Worm (Caenorhabditis elegans) whole organism, L2 larva: ENCODE data around the gene Y75B8A.34.

ENCODE experiments used
- R02D3.7 ChIP-seq: fragments of 150-350 bp; optimal IDR thresholded peaks from 2 replicates; lab custom pipeline; 2014; ENCODE audit warnings: missing biosample characterization, missing genetic modification characterization
- alr-1 ChIP-seq: fragments of 150-350 bp; optimal IDR thresholded peaks from 2 replicates; lab custom pipeline; 2014; ENCODE audit warnings: missing biosample characterization, missing genetic modification characterization
- ama-1 ChIP-seq: fragments of 150-350 bp; optimal IDR thresholded peaks from 2 replicates; lab custom pipeline; 2018; ENCODE audit warnings: inconsistent platforms
- egl-27 ChIP-seq: sonication (generic microtip); optimal IDR thresholded peaks from 3 replicates; lab custom pipeline; 2017; ENCODE audit warnings: missing biosample characterization, missing genetic modification reagents, missing genetic modification characterization
- lsy-2 ChIP-seq, 2 experiments: fragments of 150-350 bp in 1 of 2; sonication (generic microtip) in 1 of 2; optimal IDR thresholded peaks; 2 replicates each; lab custom pipeline; 2014 to 2017; ENCODE audit warnings: missing biosample characterization in 2 of 2, missing genetic modification characterization in 2 of 2
- nhr-11 ChIP-seq: fragments of 150-350 bp; optimal IDR thresholded peaks from 2 replicates; lab custom pipeline; 2014; ENCODE audit warnings: missing biosample characterization, missing genetic modification characterization
- nhr-12 ChIP-seq: fragments of 150-350 bp; optimal IDR thresholded peaks from 2 replicates; lab custom pipeline; 2014; ENCODE audit warnings: missing biosample characterization, missing genetic modification characterization
- nhr-23 ChIP-seq: fragments of 150-350 bp; optimal IDR thresholded peaks from 2 replicates; lab custom pipeline; 2014; ENCODE audit warnings: missing biosample characterization, missing genetic modification reagents, missing genetic modification characterization
- nhr-25 ChIP-seq: fragments of 150-350 bp; sonication (generic microtip); optimal IDR thresholded peaks from 3 replicates; lab custom pipeline; 2014; ENCODE audit warnings: missing biosample characterization, missing genetic modification characterization
- nhr-6 ChIP-seq: fragments of 150-350 bp; optimal IDR thresholded peaks from 2 replicates; lab custom pipeline; 2014; ENCODE audit warnings: missing biosample characterization, missing genetic modification characterization
- snpc-4 ChIP-seq: fragments of 150-350 bp; optimal IDR thresholded peaks from 2 replicates; lab custom pipeline; 2014; ENCODE audit warnings: missing biosample characterization, missing genetic modification characterization

DNA sequence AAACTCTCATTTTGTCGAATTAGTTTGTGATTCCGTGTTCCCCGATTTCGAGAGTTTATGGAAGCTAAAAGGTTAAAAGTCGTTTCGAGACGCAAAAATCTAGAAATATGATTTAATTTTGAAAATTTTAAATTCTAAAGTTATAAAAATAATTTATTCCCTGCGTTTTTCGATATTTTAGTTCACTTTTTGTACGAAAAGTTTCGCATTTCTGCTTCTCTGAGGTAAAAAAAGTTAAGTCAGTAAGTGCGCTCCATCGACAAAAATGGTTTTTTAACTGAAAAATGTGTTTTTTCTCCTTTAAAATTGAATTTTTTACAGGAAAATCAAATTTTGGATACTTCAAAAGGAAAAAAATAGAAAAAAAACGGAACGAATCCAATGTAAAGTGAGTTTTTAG lies 25.9 kb upstream of the Y75B8A.34 start, which contains the start of gene zip-1:
- TF ChIP-seq nhr-23 (tag; lab: Kevin White, UChicago) (no peak), snpc-4 (no peak), R02D3.7 (tag; lab: Kevin White, UChicago) (no peak), nhr-6 (tag; lab: Kevin White, UChicago) (no peak), nhr-12 (tag; lab: Kevin White, UChicago) (no peak), egl-27 (tag; lab: Kevin White, UChicago) (no peak), nhr-11 (no peak), ama-1 (lab: Kevin White, UChicago) (no peak), lsy-2 (tag; optimal IDR thresholded peaks at IDR 0.05; lab: Kevin White, UChicago) (no peak), nhr-25 (tag; lab: Kevin White, UChicago) (no peak), alr-1 (tag; lab: Kevin White, UChicago) (no peak)
